Fruit fly (Drosophila melanogaster) Kc167 (cell line): Measurements from ENCODE around the gene CG12024.

Experiments used
- Myc ChIP-seq: fragments of >200 bp; optimal IDR thresholded peaks from 2 replicates; lab custom pipeline; 2017; ENCODE audit warnings: missing external identifiers
- Sin3A ChIP-seq: fragments of >200 bp; optimal IDR thresholded peaks from 2 replicates; lab custom pipeline; 2018; ENCODE audit warnings: missing external identifiers
- h ChIP-seq: fragments of >200 bp; optimal IDR thresholded peaks from 3 replicates; lab custom pipeline; 2018; ENCODE audit warnings: missing external identifiers
- insv ChIP-seq: fragments of >200 bp; optimal IDR thresholded peaks from 3 replicates; lab custom pipeline; 2018; ENCODE audit warnings: missing external identifiers
- psq ChIP-seq: fragments of >200 bp; optimal IDR thresholded peaks from 2 replicates; lab custom pipeline; 2017; ENCODE audit warnings: missing external identifiers
- ttk ChIP-seq: sonication (Bioruptor generic); optimal IDR thresholded peaks from 2 replicates; lab custom pipeline; 2017; ENCODE audit warnings: missing external identifiers

The CG12024 gene

dm6 chr3L:1856467-1857350 lies at the start of gene CG12024:
Gene CG12024 (plus strand): TSS chr3L:1857165.
- TF ChIP-seq h (lab: Kevin White, UChicago) (no peak), Myc (lab: Kevin White, UChicago) (no peak), psq (lab: Kevin White, UChicago) (no peak), insv (lab: Kevin White, UChicago) (no peak), Sin3A (lab: Kevin White, UChicago) (no peak), ttk (lab: Kevin White, UChicago) (no peak)

- no peak for TF ChIP-seq ttk (lab: Kevin White, UChicago)
- TF ChIP-seq Sin3A (lab: Kevin White, UChicago): no peak
- no peak for TF ChIP-seq Myc (lab: Kevin White, UChicago)
- no peak for TF ChIP-seq insv (lab: Kevin White, UChicago)
- no peak for TF ChIP-seq h (lab: Kevin White, UChicago)
- no peak for TF ChIP-seq psq (lab: Kevin White, UChicago)
Measured at dm6 chr3L:1808631-1809030, 48.3 kb upstream of the CG12024 start.

dm6 chr3L:1810288-1810687 lies 46.7 kb upstream of the CG12024 start, which contains the start of gene GV1:
Gene GV1 (plus strand): TSS chr3L:1810588.
- TF ChIP-seq ttk (lab: Kevin White, UChicago) (no peak), h (lab: Kevin White, UChicago) (no peak), insv (lab: Kevin White, UChicago) (no peak), Sin3A (lab: Kevin White, UChicago) (no peak), psq (lab: Kevin White, UChicago) (no peak), Myc (lab: Kevin White, UChicago) (no peak)

dm6 chr3L:1816614-1817013 lies 40.4 kb upstream of the CG12024 start:
- TF ChIP-seq Myc (lab: Kevin White, UChicago) (no peak), psq (lab: Kevin White, UChicago) (no peak), h (lab: Kevin White, UChicago) (no peak), insv (lab: Kevin White, UChicago) (no peak), ttk (lab: Kevin White, UChicago) (no peak), Sin3A (lab: Kevin White, UChicago) (no peak)

DNA sequence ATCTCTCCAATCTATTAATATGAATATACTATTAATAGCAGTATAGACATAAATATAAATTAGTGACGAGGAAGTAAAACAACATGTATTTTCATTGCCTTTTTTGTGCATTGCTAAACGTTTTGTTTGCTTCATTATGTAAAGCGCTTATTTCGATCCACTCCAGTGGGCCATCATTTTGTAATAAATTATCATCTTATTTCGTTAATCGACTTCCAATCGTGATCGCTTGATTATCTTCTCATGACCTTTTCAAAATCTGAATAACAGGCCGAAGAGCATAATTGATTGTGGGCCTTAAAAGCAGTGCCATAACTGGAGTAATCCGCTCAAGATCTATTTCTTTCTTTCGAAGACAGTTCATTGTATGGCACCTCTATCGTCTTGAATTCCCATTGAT lies 39.6 kb upstream of the CG12024 start:
- TF ChIP-seq Myc (lab: Kevin White, UChicago) (no peak), h (lab: Kevin White, UChicago) (no peak), ttk (lab: Kevin White, UChicago) (no peak)

- TF ChIP-seq ttk (lab: Kevin White, UChicago) (no peak), insv (lab: Kevin White, UChicago) (no peak), h (lab: Kevin White, UChicago) (no peak), psq (lab: Kevin White, UChicago) (no peak), Sin3A (lab: Kevin White, UChicago) (no peak), Myc (lab: Kevin White, UChicago) (no peak)
Measured at dm6 chr3L:1818834-1819233, 38.1 kb upstream of the CG12024 start.

DNA sequence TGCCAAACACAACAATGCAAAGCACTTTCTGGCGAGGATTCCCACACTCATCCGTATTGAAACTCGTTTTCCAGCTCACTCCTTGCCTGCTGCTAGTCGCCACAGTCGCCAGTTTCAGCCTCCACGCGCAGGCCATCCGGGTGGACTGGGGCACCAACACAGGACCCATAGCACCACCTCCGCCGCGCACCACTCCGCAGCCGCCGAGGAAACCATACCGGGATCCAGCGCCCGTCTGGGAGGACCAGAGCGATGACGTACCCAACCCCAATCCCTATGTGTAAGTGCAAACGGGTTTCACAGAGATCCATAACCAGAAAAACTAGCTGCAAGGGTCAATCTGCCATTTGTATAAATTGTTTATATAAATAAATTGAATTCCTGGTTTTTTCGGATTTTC lies 35.8 kb upstream of the CG12024 start:
- TF ChIP-seq h (lab: Kevin White, UChicago) (no peak), psq (lab: Kevin White, UChicago) (no peak), insv (lab: Kevin White, UChicago) (no peak), ttk (lab: Kevin White, UChicago) (no peak), Sin3A (lab: Kevin White, UChicago) (no peak), Myc (lab: Kevin White, UChicago) (no peak)

dm6 chr3L:1822365-1822764 lies 34.6 kb upstream of the CG12024 start:
- TF ChIP-seq Myc (lab: Kevin White, UChicago) (no peak), Sin3A (lab: Kevin White, UChicago) (no peak), psq (lab: Kevin White, UChicago) (no peak), h (lab: Kevin White, UChicago) (no peak), ttk (lab: Kevin White, UChicago) (no peak), insv (lab: Kevin White, UChicago) (no peak)

DNA sequence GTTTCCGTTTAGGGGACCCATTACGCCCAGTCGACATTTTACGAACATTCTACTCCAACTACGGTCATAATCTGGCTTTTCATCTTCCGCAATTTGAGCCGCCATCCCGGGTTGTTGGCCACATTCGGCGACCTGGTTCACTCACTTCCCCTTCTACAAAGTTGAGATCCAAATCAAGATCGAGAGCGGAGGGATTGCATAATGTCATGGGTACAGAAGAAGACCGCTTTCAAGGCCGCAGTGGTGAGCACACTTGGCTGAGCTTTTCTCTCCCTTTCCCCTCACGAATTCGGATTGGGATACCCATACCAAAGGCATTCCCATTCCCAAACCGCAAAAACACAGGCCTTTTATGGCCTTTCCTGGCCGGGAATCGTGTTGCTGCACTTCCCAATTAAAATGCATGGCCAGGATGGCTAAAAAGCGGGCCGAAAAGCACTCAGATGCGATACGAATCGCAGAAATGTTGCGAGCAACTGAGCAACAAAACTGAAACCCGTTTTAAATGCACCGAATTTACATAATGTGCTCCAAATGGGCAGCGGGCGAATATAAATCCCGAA lies 29.1 kb upstream of the CG12024 start:
- TF ChIP-seq ttk (lab: Kevin White, UChicago) (no peak), Sin3A (lab: Kevin White, UChicago) (no peak), Myc (lab: Kevin White, UChicago) (no peak), insv (lab: Kevin White, UChicago) (no peak), psq (lab: Kevin White, UChicago) (no peak), h (lab: Kevin White, UChicago) (no peak)

dm6 chr3L:1829539-1829938 lies 27.4 kb upstream of the CG12024 start:
- TF ChIP-seq Sin3A (lab: Kevin White, UChicago) (no peak), h (lab: Kevin White, UChicago) (no peak), insv (lab: Kevin White, UChicago) (no peak), Myc (lab: Kevin White, UChicago) (no peak), ttk (lab: Kevin White, UChicago) (no peak), psq (lab: Kevin White, UChicago) (no peak)

dm6 chr3L:1831753-1832268 lies 25.2 kb upstream of the CG12024 start, which contains the start of gene Cpr62Ba:
Gene Cpr62Ba (minus strand): TSS chr3L:1831783.
- TF ChIP-seq Myc (lab: Kevin White, UChicago) (no peak), insv (lab: Kevin White, UChicago) (no peak)
